Fruit fly (Drosophila melanogaster) Kc167 (cell line): Measurements from ENCODE around the gene CG33099.

ENCODE experiments used
- Myc ChIP-seq: fragments of >200 bp; optimal IDR thresholded peaks from 2 replicates; lab custom pipeline; 2017; ENCODE audit warnings: missing external identifiers
- Sin3A ChIP-seq: fragments of >200 bp; optimal IDR thresholded peaks from 2 replicates; lab custom pipeline; 2018; ENCODE audit warnings: missing external identifiers
- h ChIP-seq: fragments of >200 bp; optimal IDR thresholded peaks from 3 replicates; lab custom pipeline; 2018; ENCODE audit warnings: missing external identifiers
- insv ChIP-seq: fragments of >200 bp; optimal IDR thresholded peaks from 3 replicates; lab custom pipeline; 2018; ENCODE audit warnings: missing external identifiers
- psq ChIP-seq: fragments of >200 bp; optimal IDR thresholded peaks from 2 replicates; lab custom pipeline; 2017; ENCODE audit warnings: missing external identifiers
- ttk ChIP-seq: sonication (Bioruptor generic); optimal IDR thresholded peaks from 2 replicates; lab custom pipeline; 2017; ENCODE audit warnings: missing external identifiers

CG33099 gene

dm6 chr3R:22535945-22536344, 5.6 kb upstream of the CG33099 start:
- TF ChIP-seq Sin3A (lab: Kevin White, UChicago) (no peak), psq (lab: Kevin White, UChicago) (no peak), insv (lab: Kevin White, UChicago) (no peak), ttk (no peak), h (lab: Kevin White, UChicago) (no peak)

- TF ChIP-seq Myc (lab: Kevin White, UChicago): no peak
- TF ChIP-seq psq (lab: Kevin White, UChicago): no peak
- no peak for TF ChIP-seq insv (lab: Kevin White, UChicago)
- no peak for TF ChIP-seq ttk
- TF ChIP-seq h (lab: Kevin White, UChicago): no peak
- no peak for TF ChIP-seq Sin3A (lab: Kevin White, UChicago)
Observed at dm6 chr3R:22533973-22534931, 3.9 kb upstream of the CG33099 start.

- TF ChIP-seq Sin3A (lab: Kevin White, UChicago) (no peak), ttk (no peak), psq (lab: Kevin White, UChicago) (no peak), insv (lab: Kevin White, UChicago) (no peak)
Observed at dm6 chr3R:22531801-22532200, 1.4 kb upstream of the CG33099 start, which contains the start of gene CG33093. Gene CG33093 (minus strand): TSS chr3R:22531922.

- TF ChIP-seq psq (lab: Kevin White, UChicago): no peak
- no peak for TF ChIP-seq Sin3A (lab: Kevin White, UChicago)
- TF ChIP-seq ttk: no peak
- TF ChIP-seq insv (lab: Kevin White, UChicago): no peak
- no peak for TF ChIP-seq Myc (lab: Kevin White, UChicago)
Observed at dm6 chr3R:22528264-22529158, 1.9 kb downstream of the CG33099 start, which contains the start of gene CG5346. Gene CG5346 (minus strand): TSS chr3R:22528663.

- TF ChIP-seq insv (lab: Kevin White, UChicago) (no peak), ttk (no peak), psq (lab: Kevin White, UChicago) (no peak), h (lab: Kevin White, UChicago) (no peak), Sin3A (lab: Kevin White, UChicago) (no peak), Myc (lab: Kevin White, UChicago) (no peak)
Observed at dm6 chr3R:22527636-22528148, 2.7 kb downstream of the CG33099 start.

dm6 chr3R:22527192-22527591, 3.2 kb downstream of the CG33099 start:
- TF ChIP-seq h (lab: Kevin White, UChicago) (no peak), Myc (lab: Kevin White, UChicago) (no peak), ttk (no peak), Sin3A (lab: Kevin White, UChicago) (no peak), psq (lab: Kevin White, UChicago) (no peak), insv (lab: Kevin White, UChicago) (no peak)

dm6 chr3R:22526353-22526907, 3.9 kb downstream of the CG33099 start:
- TF ChIP-seq insv (lab: Kevin White, UChicago) (no peak), ttk (no peak), Sin3A (lab: Kevin White, UChicago) (no peak), psq (lab: Kevin White, UChicago) (no peak), Myc (lab: Kevin White, UChicago) (no peak), h (lab: Kevin White, UChicago) (no peak)

dm6 chr3R:22525546-22526352, 4.6 kb downstream of the CG33099 start:
- no peak for TF ChIP-seq insv (lab: Kevin White, UChicago)
- TF ChIP-seq h (lab: Kevin White, UChicago): no peak
- no peak for TF ChIP-seq psq (lab: Kevin White, UChicago)
- TF ChIP-seq ttk: no peak
- no peak for TF ChIP-seq Myc (lab: Kevin White, UChicago)
- no peak for TF ChIP-seq Sin3A (lab: Kevin White, UChicago)

dm6 chr3R:22525073-22525413, 5.3 kb downstream of the CG33099 start:
- TF ChIP-seq h (lab: Kevin White, UChicago): no peak
- TF ChIP-seq Sin3A (lab: Kevin White, UChicago): no peak
- TF ChIP-seq psq (lab: Kevin White, UChicago): no peak
- no peak for TF ChIP-seq Myc (lab: Kevin White, UChicago)
- TF ChIP-seq insv (lab: Kevin White, UChicago): no peak
- TF ChIP-seq ttk: no peak

dm6 chr3R:22524344-22525072, 5.9 kb downstream of the CG33099 start:
- TF ChIP-seq Myc (lab: Kevin White, UChicago) (no peak), insv (lab: Kevin White, UChicago) (no peak), ttk (no peak), psq (lab: Kevin White, UChicago) (no peak), h (lab: Kevin White, UChicago) (no peak), Sin3A (lab: Kevin White, UChicago) (no peak)
